Fruit fly (Drosophila melanogaster) whole organism, prepupa: ENCODE measurements around the gene CG15547.

Experiments
- CG10631 ChIP-seq: fragments of 200-800 bp; sonication (Bioruptor generic); optimal IDR thresholded peaks from 2 replicates; lab custom pipeline; 2016; ENCODE audit warnings: missing biosample characterization, missing genetic modification characterization
- CG11294 ChIP-seq: fragments of 200-800 bp; sonication (Bioruptor generic); IDR thresholded peaks from 2 replicates; pipeline ENCODE4 v1.3.6; 2022; ENCODE audit warnings: missing biosample characterization, missing genetic modification characterization
- CG1621 ChIP-seq: fragments of 200-800 bp; sonication (Bioruptor generic); optimal IDR thresholded peaks from 3 replicates; lab custom pipeline; 2018; ENCODE audit warnings: missing biosample characterization, mild to moderate bottlenecking, missing genetic modification characterization
- CG16779 ChIP-seq: fragments of 200-800 bp; sonication (Bioruptor generic); optimal IDR thresholded peaks from 3 replicates; lab custom pipeline; 2017; ENCODE audit warnings: missing biosample characterization, mild to moderate bottlenecking, missing genetic modification characterization
- CG3032 ChIP-seq: fragments of 200-800 bp; optimal IDR thresholded peaks from 2 replicates; lab custom pipeline; 2019; ENCODE audit warnings: missing biosample characterization, mild to moderate bottlenecking, missing genetic modification characterization, moderate library complexity
- CG31627 ChIP-seq: fragments of 200-800 bp; sonication (Bioruptor generic); optimal IDR thresholded peaks from 3 replicates; lab custom pipeline; 2016; ENCODE audit warnings: missing biosample characterization, missing genetic modification characterization
- CG32006 ChIP-seq: fragments of 200-800 bp; sonication (Bioruptor generic); optimal IDR thresholded peaks from 3 replicates; lab custom pipeline; 2017; ENCODE audit warnings: missing biosample characterization, mild to moderate bottlenecking, missing genetic modification characterization
- CG6163 ChIP-seq: fragments of 200-800 bp; sonication (Bioruptor generic); IDR thresholded peaks from 3 replicates; pipeline ENCODE4 v1.3.6; 2022; ENCODE audit warnings: missing biosample characterization, missing genetic modification characterization
- CG6276 ChIP-seq: fragments of 200-800 bp; sonication (Bioruptor generic); optimal IDR thresholded peaks from 2 replicates; lab custom pipeline; 2017; ENCODE audit warnings: missing biosample characterization, mild to moderate bottlenecking, missing genetic modification characterization
- CG6792 ChIP-seq: fragments of 200-800 bp; sonication (Bioruptor generic); optimal IDR thresholded peaks from 3 replicates; lab custom pipeline; 2016; ENCODE audit warnings: missing biosample characterization, missing genetic modification characterization
- CG6808 ChIP-seq: fragments of 200-800 bp; sonication (Bioruptor generic); optimal IDR thresholded peaks from 3 replicates; lab custom pipeline; 2017; ENCODE audit warnings: missing biosample characterization, missing genetic modification characterization, mild to moderate bottlenecking, moderate library complexity, missing genetic modification reagents
- CG6854 ChIP-seq: fragments of 200-800 bp; sonication (Bioruptor generic); optimal IDR thresholded peaks from 2 replicates; lab custom pipeline; 2017; ENCODE audit warnings: missing biosample characterization, mild to moderate bottlenecking, missing genetic modification characterization
- CG8632 ChIP-seq: fragments of 200-800 bp; sonication (Bioruptor generic); optimal IDR thresholded peaks from 3 replicates; lab custom pipeline; 2016; ENCODE audit warnings: missing biosample characterization, missing genetic modification characterization
- Eip75B ChIP-seq: fragments of 200-800 bp; sonication (Bioruptor generic); optimal IDR thresholded peaks from 3 replicates; lab custom pipeline; 2016; ENCODE audit warnings: missing biosample characterization, missing genetic modification characterization
- Eip93F ChIP-seq: fragments of 200-800 bp; sonication (Bioruptor generic); optimal IDR thresholded peaks from 2 replicates; lab custom pipeline; 2016; ENCODE audit warnings: missing biosample characterization, mild to moderate bottlenecking, missing genetic modification characterization
- Ets21C ChIP-seq: fragments of 200-800 bp; sonication (Bioruptor generic); optimal IDR thresholded peaks from 3 replicates; lab custom pipeline; 2016; ENCODE audit warnings: missing biosample characterization, missing genetic modification characterization
- Ets96B ChIP-seq: fragments of 200-800 bp; optimal IDR thresholded peaks from 2 replicates; lab custom pipeline; 2019; ENCODE audit warnings: missing biosample characterization, mild to moderate bottlenecking, missing genetic modification characterization, moderate library complexity
- Gug ChIP-seq: fragments of 200-800 bp; sonication (Bioruptor generic); IDR thresholded peaks from 2 replicates; pipeline ENCODE4 v1.3.6; 2022; ENCODE audit warnings: missing biosample characterization, missing genetic modification characterization
- Hr38 ChIP-seq: sonication (Bioruptor generic); optimal IDR thresholded peaks from 2 replicates; lab custom pipeline; 2016; ENCODE audit warnings: missing biosample characterization, missing genetic modification characterization
- Hr4 ChIP-seq: fragments of 200-800 bp; sonication (Bioruptor generic); optimal IDR thresholded peaks from 3 replicates; lab custom pipeline; 2016; ENCODE audit warnings: missing biosample characterization, missing genetic modification characterization
- Lpt ChIP-seq: fragments of 200-800 bp; sonication (Bioruptor generic); optimal IDR thresholded peaks from 3 replicates; lab custom pipeline; 2016; ENCODE audit warnings: missing biosample characterization, missing genetic modification characterization
- Met ChIP-seq: fragments of 200-800 bp; sonication (Bioruptor generic); optimal IDR thresholded peaks from 3 replicates; lab custom pipeline; 2016; ENCODE audit warnings: missing biosample characterization, missing genetic modification characterization
- OdsH ChIP-seq: fragments of 200-800 bp; sonication (Bioruptor generic); optimal IDR thresholded peaks from 3 replicates; lab custom pipeline; 2016; ENCODE audit warnings: missing biosample characterization, missing genetic modification characterization
- Sox102F ChIP-seq: fragments of 200-800 bp; sonication (Bioruptor generic); optimal IDR thresholded peaks from 2 replicates; lab custom pipeline; 2016; ENCODE audit warnings: missing biosample characterization, mild to moderate bottlenecking, missing genetic modification characterization
- Sox14 ChIP-seq: fragments of 200-800 bp; sonication (Bioruptor generic); optimal IDR thresholded peaks from 3 replicates; lab custom pipeline; 2016; ENCODE audit warnings: missing biosample characterization, missing genetic modification characterization
- Sox15 ChIP-seq: fragments of 200-800 bp; sonication (Bioruptor generic); optimal IDR thresholded peaks from 3 replicates; lab custom pipeline; 2016; ENCODE audit warnings: missing biosample characterization, missing genetic modification characterization
- acj6 ChIP-seq: fragments of 200-800 bp; sonication (Bioruptor generic); optimal IDR thresholded peaks from 3 replicates; lab custom pipeline; 2016; ENCODE audit warnings: missing biosample characterization, missing genetic modification characterization
- cyc ChIP-seq: fragments of 200-800 bp; sonication (Bioruptor generic); optimal IDR thresholded peaks from 3 replicates; lab custom pipeline; 2016; ENCODE audit warnings: missing biosample characterization, missing genetic modification characterization
- dac ChIP-seq: fragments of 200-800 bp; sonication (Bioruptor generic); optimal IDR thresholded peaks from 2 replicates; lab custom pipeline; 2017; ENCODE audit warnings: missing biosample characterization, mild to moderate bottlenecking, missing genetic modification characterization
- dsx ChIP-seq: fragments of 200-800 bp; optimal IDR thresholded peaks from 3 replicates; lab custom pipeline; 2019; ENCODE audit warnings: missing biosample characterization, mild to moderate bottlenecking, missing genetic modification characterization, moderate library complexity; ENCODE audit not compliant: poor library complexity, severe bottlenecking
- eg ChIP-seq: fragments of 200-800 bp; sonication (Bioruptor generic); IDR thresholded peaks from 3 replicates; pipeline ENCODE4 v1.3.6; 2022; ENCODE audit warnings: missing biosample characterization, missing genetic modification characterization
- fd59A ChIP-seq: fragments of 200-800 bp; sonication (Bioruptor generic); optimal IDR thresholded peaks from 2 replicates; lab custom pipeline; 2017; ENCODE audit warnings: missing biosample characterization, mild to moderate bottlenecking, missing genetic modification characterization, missing genetic modification reagents
- fd85E ChIP-seq: fragments of 200-800 bp; sonication (Bioruptor generic); optimal IDR thresholded peaks from 3 replicates; lab custom pipeline; 2016; ENCODE audit warnings: missing biosample characterization, missing genetic modification characterization
- fkh ChIP-seq: fragments of 200-800 bp; sonication (Bioruptor generic); optimal IDR thresholded peaks from 3 replicates; lab custom pipeline; 2017; ENCODE audit warnings: missing biosample characterization, mild to moderate bottlenecking, missing genetic modification characterization, moderate library complexity
- lz ChIP-seq: fragments of 200-800 bp; sonication (Bioruptor generic); optimal IDR thresholded peaks from 3 replicates; lab custom pipeline; 2016; ENCODE audit warnings: missing biosample characterization, missing genetic modification characterization
- net ChIP-seq: fragments of 200-800 bp; sonication (Bioruptor generic); optimal IDR thresholded peaks from 3 replicates; lab custom pipeline; 2016; ENCODE audit warnings: missing biosample characterization, missing genetic modification characterization
- salr ChIP-seq, 2 experiments: fragments of 200-800 bp; sonication (Bioruptor generic); optimal IDR thresholded peaks; 3 replicates each; lab custom pipeline; 2016 to 2018; ENCODE audit warnings: missing biosample characterization in 2 of 2, missing genetic modification characterization in 2 of 2, mild to moderate bottlenecking in 1 of 2
- spab ChIP-seq: fragments of 200-800 bp; sonication (Bioruptor generic); optimal IDR thresholded peaks from 2 replicates; lab custom pipeline; 2017; ENCODE audit warnings: missing biosample characterization, mild to moderate bottlenecking, missing genetic modification characterization, missing genetic modification reagents
- ss ChIP-seq, 2 experiments: fragments of 200-800 bp; sonication (Bioruptor generic); optimal IDR thresholded peaks; 2 replicates in 1 of 2; 3 replicates in 1 of 2; lab custom pipeline; 2017 to 2018; ENCODE audit warnings: mild to moderate bottlenecking in 2 of 2, missing biosample characterization in 2 of 2, missing genetic modification characterization in 2 of 2, moderate library complexity in 1 of 2
- svp ChIP-seq: fragments of 200-800 bp; sonication (Bioruptor generic); peaks from one replicate; lab custom pipeline; 2016; ENCODE audit warnings: missing biosample characterization, missing genetic modification characterization
- vri ChIP-seq: fragments of 200-800 bp; sonication (Bioruptor generic); optimal IDR thresholded peaks from 3 replicates; lab custom pipeline; 2016; ENCODE audit warnings: missing biosample characterization, mild to moderate bottlenecking, missing genetic modification characterization

The CG15547 gene

dm6 chr3R:30851843-30852365 lies 31.4 kb downstream of the CG15547 start, which contains the start of gene tll:
Gene tll (plus strand): TSS chr3R:30852315.
- TF ChIP-seq CG6808 (GFP tag; lab: Kevin White, UChicago) (no peak), CG6276 (GFP tag; lab: Kevin White, UChicago) (no peak)

- TF ChIP-seq Ets21C (GFP tag; lab: Kevin White, UChicago) (no peak), svp (GFP tag; lab: Kevin White, UChicago) (no peak), spab (GFP tag; lab: Kevin White, UChicago) (no peak), CG16779 (no peak), Ets96B (tag; lab: Kevin White, UChicago) (no peak), fkh (GFP tag; lab: Kevin White, UChicago) (no peak), CG6808 (GFP tag; lab: Kevin White, UChicago) (no peak), CG11294 (no peak), dac (GFP tag; lab: Kevin White, UChicago) (no peak), vri (no peak), CG3032 (no peak), Hr4 (GFP tag; lab: Kevin White, UChicago) (no peak), CG8632 (GFP tag; lab: Kevin White, UChicago) (no peak), Sox102F (GFP tag; lab: Kevin White, UChicago) (no peak), eg (GFP tag; lab: Robert Waterston, UW) (no peak)
Measured at dm6 chr3R:30850460-30850859, 32.8 kb downstream of the CG15547 start.

- TF ChIP-seq CG6163 (GFP tag; lab: Robert Waterston, UW) = no peak
- no peak for TF ChIP-seq lz (GFP tag; lab: Kevin White, UChicago)
- TF ChIP-seq CG31627 = no peak
- TF ChIP-seq svp (GFP tag; lab: Kevin White, UChicago) = no peak
- TF ChIP-seq ss (GFP tag; optimal IDR thresholded peaks at IDR 0.05; lab: Kevin White, UChicago) = no peak
- no peak for TF ChIP-seq dsx (GFP tag; lab: Kevin White, UChicago)
- no peak for TF ChIP-seq Sox14 (GFP tag; lab: Kevin White, UChicago)
- no peak for TF ChIP-seq CG32006 (GFP tag; lab: Kevin White, UChicago)
- no peak for TF ChIP-seq Eip93F
- no peak for TF ChIP-seq Sox15
- no peak for TF ChIP-seq CG6276 (GFP tag; lab: Kevin White, UChicago)
- TF ChIP-seq Hr4 (GFP tag; lab: Kevin White, UChicago) = no peak
- TF ChIP-seq CG6854 (GFP tag; lab: Kevin White, UChicago) = no peak
- TF ChIP-seq dac (GFP tag; lab: Kevin White, UChicago) = no peak
- no peak for TF ChIP-seq CG6792 (GFP tag; lab: Kevin White, UChicago)
- TF ChIP-seq acj6 = no peak
- TF ChIP-seq Lpt = no peak
- TF ChIP-seq cyc = no peak
- no peak for TF ChIP-seq Hr38 (GFP tag; lab: Kevin White, UChicago)
- TF ChIP-seq, all 60 proteins: peak for 0
Measured at dm6 chr3R:30849473-30850145, 33.7 kb downstream of the CG15547 start.

dm6 chr3R:30844436-30844835 lies 38.9 kb downstream of the CG15547 start:
- no peak for TF ChIP-seq CG10631 (GFP tag; lab: Kevin White, UChicago)
- no peak for TF ChIP-seq Ets21C (GFP tag; lab: Kevin White, UChicago)
- TF ChIP-seq dsx (GFP tag; lab: Kevin White, UChicago) = peak; percentile 92

dm6 chr3R:30843709-30844108 lies 39.6 kb downstream of the CG15547 start:
- TF ChIP-seq CG8632 (GFP tag; lab: Kevin White, UChicago) (peak; percentile 51), salr (GFP tag; optimal IDR thresholded peaks at IDR 0.05; lab: Kevin White, UChicago) (peak in 1 of 2 experiments; percentile 27), acj6 (peak; percentile 28), Ets96B (tag; lab: Kevin White, UChicago) (peak; percentile 68), Gug (peak; percentile 12; the same call in 1 of the 2 replicates), CG10631 (GFP tag; lab: Kevin White, UChicago) (peak; percentile 7), svp (GFP tag; lab: Kevin White, UChicago) (peak; percentile 93), OdsH (peak; percentile 47), fd59A (peak; percentile 3), Met (GFP tag; lab: Kevin White, UChicago) (peak; percentile 81), lz (GFP tag; lab: Kevin White, UChicago) (peak; percentile 71), CG1621 (tag; lab: Kevin White, UChicago) (no peak), Sox14 (GFP tag; lab: Kevin White, UChicago) (no peak), ss (GFP tag; optimal IDR thresholded peaks at IDR 0.05; lab: Kevin White, UChicago) (peak in 1 of 2 experiments; percentile 45), Eip75B (peak; percentile 39), net (GFP tag; lab: Kevin White, UChicago) (no peak), fd85E (GFP tag; lab: Kevin White, UChicago) (no peak), cyc (peak; percentile 53), CG6276 (GFP tag; lab: Kevin White, UChicago) (no peak), CG6163 (GFP tag; lab: Robert Waterston, UW) (0 out of 3 replicates have a peak, but pooled peaks have one; percentile 42)
